Worm (Caenorhabditis elegans): ENCODE results near the gene msp-49.

DNA sequence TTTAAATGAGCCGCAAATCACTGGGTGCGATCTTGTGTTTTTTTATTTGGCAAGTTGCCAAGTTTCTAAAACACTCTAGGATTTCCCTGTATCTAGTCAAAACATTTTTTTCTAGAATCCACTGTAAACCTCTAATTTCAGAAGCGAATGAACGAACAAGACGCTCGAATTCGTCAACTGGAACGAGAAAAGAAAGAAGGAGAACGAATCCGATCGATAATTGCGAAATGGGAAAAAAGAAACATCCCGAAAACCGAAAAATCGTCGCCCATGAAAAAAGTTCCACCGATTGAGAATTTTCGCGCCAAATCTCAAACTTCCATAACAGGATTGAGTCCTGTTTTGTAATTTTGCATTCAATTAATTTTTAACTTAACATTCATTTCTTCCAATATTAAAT lies 17.2 kb upstream of the msp-49 start:
- TF ChIP-seq flt-1 (GFP tag; IDR thresholded peaks at IDR 0.05) (no peak), cog-1 (tag; optimal IDR thresholded peaks at IDR 0.05) (no peak), klf-2 (GFP tag; conservative IDR thresholded peaks at IDR 0.05) (no peak), tab-1 (GFP tag; IDR thresholded peaks at IDR 0.05) (no peak), med-1 (GFP tag; optimal IDR thresholded peaks at IDR 0.05; ENCODE audit: insufficient read depth) (no peak), ztf-29 (GFP tag; IDR thresholded peaks at IDR 0.05) (no peak)
